Worm (Caenorhabditis elegans) whole organism, early embryonic: ENCODE measurements around the gene C01B9.4.

ENCODE experiments used
- ets-7 ChIP-seq: sonication (generic microtip); optimal IDR thresholded peaks from 2 replicates; lab custom pipeline; 2016; ENCODE audit warnings: missing genotype, missing genetic modification characterization, missing compliant biosample characterization
- tbx-11 ChIP-seq: fragments of 200-800 bp; sonication (Bioruptor generic); IDR thresholded peaks from 2 replicates; pipeline ENCODE4 v1.3.6; 2022; ENCODE audit warnings: missing genetic modification characterization, missing compliant biosample characterization
- tbx-37 ChIP-seq: fragments of 200-800 bp; sonication (Bioruptor generic); conservative IDR thresholded peaks from 2 replicates; pipeline ENCODE4 v1.3.6; 2022; ENCODE audit warnings: missing genetic modification reagents, missing genetic modification characterization, missing compliant biosample characterization

ce11 chrII:13729416-13729815, 54.4 kb downstream of the C01B9.4 start, which contains the start of gene Y54G9A.9:
- TF ChIP-seq ets-7 (tag; lab: Kevin White, UChicago) (no peak), tbx-11 (GFP tag; lab: Robert Waterston, UW) (no peak), tbx-37 (no peak)
